Fruit fly (Drosophila melanogaster) whole organism, pupa: ENCODE measurements around the gene ema.

Source experiments
- CG10348 ChIP-seq: fragments of 200-800 bp; sonication (Bioruptor generic); IDR thresholded peaks from 2 replicates; pipeline ENCODE4 v1.3.6; 2022; ENCODE audit warnings: missing biosample characterization, missing genetic modification characterization
- CG12605 ChIP-seq: fragments of 200-800 bp; sonication (Bioruptor generic); IDR thresholded peaks from 2 replicates; pipeline ENCODE4 v1.3.6; 2022; ENCODE audit warnings: missing biosample characterization, missing genetic modification characterization
- CG13204 ChIP-seq: fragments of 200-800 bp; sonication (Bioruptor generic); optimal IDR thresholded peaks from 2 replicates; lab custom pipeline; 2018; ENCODE audit warnings: missing biosample characterization, mild to moderate bottlenecking, missing genetic modification characterization, moderate library complexity
- CG14655 ChIP-seq: fragments of 200-800 bp; sonication (Bioruptor generic); optimal IDR thresholded peaks from 3 replicates; lab custom pipeline; 2017; ENCODE audit warnings: mild to moderate bottlenecking, missing biosample characterization, missing genetic modification reagents, missing genetic modification characterization
- CG15710 ChIP-seq: fragments of 200-800 bp; sonication (Bioruptor generic); optimal IDR thresholded peaks from 2 replicates; lab custom pipeline; 2018; ENCODE audit warnings: missing biosample characterization, mild to moderate bottlenecking, missing genetic modification characterization, moderate library complexity
- CG17806 ChIP-seq: fragments of 200-800 bp; sonication (Bioruptor generic); optimal IDR thresholded peaks from 2 replicates; lab custom pipeline; 2018; ENCODE audit warnings: missing biosample characterization, mild to moderate bottlenecking, missing genetic modification characterization, moderate library complexity
- CG32121 ChIP-seq: fragments of 200-800 bp; sonication (Bioruptor generic); IDR thresholded peaks from 2 replicates; pipeline ENCODE4 v1.3.6; 2022; ENCODE audit warnings: missing biosample characterization, missing genetic modification characterization
- CG34367 ChIP-seq: fragments of 200-800 bp; sonication (Bioruptor generic); optimal IDR thresholded peaks from 2 replicates; lab custom pipeline; 2018; ENCODE audit warnings: missing biosample characterization, mild to moderate bottlenecking, missing genetic modification characterization
- CG4496 ChIP-seq: fragments of 200-800 bp; sonication (Bioruptor generic); IDR thresholded peaks from 3 replicates; pipeline ENCODE4 v1.3.6; 2022; ENCODE audit warnings: missing biosample characterization, missing genetic modification characterization
- CG8159 ChIP-seq: fragments of 200-800 bp; sonication (Bioruptor generic); optimal IDR thresholded peaks from 3 replicates; lab custom pipeline; 2018; ENCODE audit warnings: missing biosample characterization, mild to moderate bottlenecking, missing genetic modification characterization, moderate library complexity
- CG8301 ChIP-seq: fragments of 200-800 bp; sonication (Bioruptor generic); optimal IDR thresholded peaks from 2 replicates; lab custom pipeline; 2018; ENCODE audit warnings: missing biosample characterization, mild to moderate bottlenecking, missing genetic modification characterization
- CG9948 ChIP-seq: fragments of 200-800 bp; sonication (Bioruptor generic); optimal IDR thresholded peaks from 2 replicates; lab custom pipeline; 2018; ENCODE audit warnings: missing biosample characterization, mild to moderate bottlenecking, missing genetic modification characterization, moderate library complexity
- D1 ChIP-seq: fragments of 200-800 bp; sonication (Bioruptor generic); optimal IDR thresholded peaks from 2 replicates; lab custom pipeline; 2018; ENCODE audit warnings: missing biosample characterization, mild to moderate bottlenecking, missing genetic modification characterization, moderate library complexity
- EcR ChIP-seq: fragments of 200-800 bp; sonication (Bioruptor generic); optimal IDR thresholded peaks from 3 replicates; lab custom pipeline; 2019; ENCODE audit warnings: missing biosample characterization, missing genetic modification characterization, mild to moderate bottlenecking, moderate library complexity, missing genetic modification reagents
- Ets98B ChIP-seq: fragments of 200-800 bp; sonication (Bioruptor generic); IDR thresholded peaks from 2 replicates; pipeline ENCODE4 v1.3.6; 2022; ENCODE audit warnings: missing biosample characterization, missing genetic modification characterization
- Pif1A ChIP-seq: fragments of 200-800 bp; sonication (Bioruptor generic); optimal IDR thresholded peaks from 3 replicates; lab custom pipeline; 2016; ENCODE audit warnings: missing biosample characterization, missing genetic modification characterization
- Pif1B ChIP-seq: fragments of 200-800 bp; sonication (Bioruptor generic); optimal IDR thresholded peaks from 3 replicates; lab custom pipeline; 2016; ENCODE audit warnings: missing biosample characterization, missing genetic modification characterization
- Snoo ChIP-seq: fragments of 200-800 bp; sonication (Bioruptor generic); optimal IDR thresholded peaks from 3 replicates; lab custom pipeline; 2017; ENCODE audit warnings: missing biosample characterization, mild to moderate bottlenecking, missing genetic modification characterization, inconsistent platforms
- fd96Ca ChIP-seq: fragments of 200-800 bp; sonication (Bioruptor generic); IDR thresholded peaks from 3 replicates; pipeline ENCODE4 v1.3.6; 2022; ENCODE audit warnings: missing biosample characterization, missing genetic modification characterization
- gl ChIP-seq: fragments of 200-800 bp; sonication (Bioruptor generic); optimal IDR thresholded peaks from 2 replicates; lab custom pipeline; 2018; ENCODE audit warnings: missing biosample characterization, mild to moderate bottlenecking, missing genetic modification characterization
- rn ChIP-seq: fragments of 200-800 bp; sonication (Bioruptor generic); IDR thresholded peaks from 2 replicates; pipeline ENCODE4 v1.3.6; 2022; ENCODE audit warnings: missing biosample characterization, missing genetic modification characterization

ema gene

dm6 chr3R:16427520-16427919 lies 13.9 kb downstream of the ema start:
- TF ChIP-seq rn (GFP tag; lab: Robert Waterston, UW) (no peak), Pif1A (no peak), CG4496 (no peak)

DNA sequence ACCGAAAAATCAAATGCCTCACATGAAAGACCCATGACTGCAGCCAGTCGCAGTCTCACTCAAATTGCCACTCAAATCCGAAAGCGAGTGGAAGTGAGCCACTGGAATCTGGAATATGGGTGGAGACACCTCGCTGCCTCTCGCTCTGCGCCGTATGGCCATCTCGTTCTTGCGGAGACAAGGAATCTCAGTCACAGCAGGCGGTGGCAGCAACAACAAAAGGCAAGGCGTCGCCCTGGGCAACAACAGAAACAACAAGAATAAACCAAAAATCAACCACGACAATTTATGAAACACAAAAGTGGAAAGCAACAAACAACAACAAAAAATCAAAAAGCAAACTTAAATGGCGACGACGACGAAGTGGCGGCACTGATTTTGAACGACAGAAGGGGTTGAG lies 18.1 kb downstream of the ema start:
- TF ChIP-seq CG8301 (tag; lab: Kevin White, UChicago) (no peak), Ets98B (GFP tag; lab: Robert Waterston, UW) (no peak), Pif1A (no peak), CG32121 (GFP tag; lab: Robert Waterston, UW) (no peak), CG4496 (peak; percentile 59; the same call in 1 of the 3 replicates), CG17806 (tag; lab: Kevin White, UChicago) (no peak), CG10348 (GFP tag; lab: Robert Waterston, UW) (no peak), CG15710 (peak; percentile 3), Snoo (tag; lab: Kevin White, UChicago) (no peak), CG12605 (GFP tag; lab: Robert Waterston, UW) (peak; percentile 17; the same call in 1 of the 2 replicates), EcR (no peak), gl (tag; lab: Kevin White, UChicago) (peak; percentile 55), CG9948 (tag; lab: Kevin White, UChicago) (no peak), D1 (tag; lab: Kevin White, UChicago) (no peak), fd96Ca (GFP tag; lab: Robert Waterston, UW) (no peak), Pif1B (GFP tag; lab: Kevin White, UChicago) (no peak), CG13204 (GFP tag; lab: Kevin White, UChicago) (peak; percentile 37), rn (GFP tag; lab: Robert Waterston, UW) (no peak), CG34367 (tag; lab: Kevin White, UChicago) (peak; percentile 10), CG14655 (GFP tag; lab: Kevin White, UChicago) (no peak), CG8159 (tag; lab: Kevin White, UChicago) (peak; percentile 25)

dm6 chr3R:16416508-16416907 lies 25.0 kb downstream of the ema start:
- TF ChIP-seq CG34367 (tag; lab: Kevin White, UChicago) = no peak

dm6 chr3R:16413734-16414133 lies 27.7 kb downstream of the ema start:
- TF ChIP-seq Snoo (tag; lab: Kevin White, UChicago) (no peak), CG8159 (tag; lab: Kevin White, UChicago) (peak; percentile 71)

DNA sequence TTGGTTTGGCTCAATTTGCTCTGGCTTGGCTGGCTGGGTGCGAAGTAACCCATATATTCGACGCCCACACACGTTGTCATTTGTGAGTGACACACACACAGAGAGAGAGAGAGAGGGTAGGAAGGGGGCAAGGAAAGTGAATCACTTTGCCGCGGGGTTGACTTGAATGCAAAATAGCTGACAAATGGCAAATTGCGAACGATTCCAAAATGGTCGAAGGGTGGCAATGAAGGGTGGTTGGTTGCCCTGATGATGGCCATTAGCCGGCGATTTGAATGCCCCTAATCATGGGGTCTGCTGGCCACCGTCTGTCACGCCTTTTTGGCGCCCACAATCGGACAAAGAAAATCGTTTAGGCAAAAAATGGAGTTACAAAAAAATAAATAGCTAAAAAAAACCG lies 30.8 kb downstream of the ema start:
- no peak for TF ChIP-seq Ets98B (GFP tag; lab: Robert Waterston, UW)
- no peak for TF ChIP-seq EcR
- TF ChIP-seq CG13204 (GFP tag; lab: Kevin White, UChicago) = no peak
- TF ChIP-seq CG8301 (tag; lab: Kevin White, UChicago) = no peak
- TF ChIP-seq CG8159 (tag; lab: Kevin White, UChicago) = no peak
- no peak for TF ChIP-seq CG34367 (tag; lab: Kevin White, UChicago)
- no peak for TF ChIP-seq CG10348 (GFP tag; lab: Robert Waterston, UW)
- TF ChIP-seq gl (tag; lab: Kevin White, UChicago) = no peak
- TF ChIP-seq Pif1B (GFP tag; lab: Kevin White, UChicago) = no peak
- TF ChIP-seq CG14655 (GFP tag; lab: Kevin White, UChicago) = no peak
- TF ChIP-seq CG4496 = no peak
- no peak for TF ChIP-seq CG32121 (GFP tag; lab: Robert Waterston, UW)
- no peak for TF ChIP-seq fd96Ca (GFP tag; lab: Robert Waterston, UW)
- no peak for TF ChIP-seq Pif1A
- no peak for TF ChIP-seq CG15710
- no peak for TF ChIP-seq CG12605 (GFP tag; lab: Robert Waterston, UW)
- no peak for TF ChIP-seq D1 (tag; lab: Kevin White, UChicago)
- TF ChIP-seq rn (GFP tag; lab: Robert Waterston, UW) = no peak
- TF ChIP-seq CG17806 (tag; lab: Kevin White, UChicago) = no peak
- TF ChIP-seq Snoo (tag; lab: Kevin White, UChicago) = no peak
- TF ChIP-seq, all 21 proteins: peak for 0

- no peak for TF ChIP-seq CG10348 (GFP tag; lab: Robert Waterston, UW)
- no peak for TF ChIP-seq CG17806 (tag; lab: Kevin White, UChicago)
- TF ChIP-seq EcR = no peak
- TF ChIP-seq CG34367 (tag; lab: Kevin White, UChicago) = no peak
- no peak for TF ChIP-seq Snoo (tag; lab: Kevin White, UChicago)
Observed at dm6 chr3R:16408434-16408833, 33.0 kb downstream of the ema start.

- no peak for TF ChIP-seq CG10348 (GFP tag; lab: Robert Waterston, UW)
- no peak for TF ChIP-seq Ets98B (GFP tag; lab: Robert Waterston, UW)
- no peak for TF ChIP-seq Pif1B (GFP tag; lab: Kevin White, UChicago)
- TF ChIP-seq CG17806 (tag; lab: Kevin White, UChicago) = no peak
- no peak for TF ChIP-seq CG4496
- TF ChIP-seq fd96Ca (GFP tag; lab: Robert Waterston, UW) = no peak
- TF ChIP-seq CG8301 (tag; lab: Kevin White, UChicago) = no peak
- no peak for TF ChIP-seq CG12605 (GFP tag; lab: Robert Waterston, UW)
- no peak for TF ChIP-seq D1 (tag; lab: Kevin White, UChicago)
Observed at dm6 chr3R:16406618-16407017, 34.8 kb downstream of the ema start.
